Worm (Caenorhabditis elegans): ENCODE results near the gene cif-1.
A peak's percentile ranks its signal among the peaks of the same experiment; 100 is the strongest.

The cif-1 gene

ce11 chrIV:4705182-4705581 is 5.4 kb downstream of the cif-1 start:
- TF ChIP-seq mdl-1 (tag; optimal IDR thresholded peaks at IDR 0.05) (peak in 1 of 2 experiments; percentile 56), spr-1 (tag; optimal IDR thresholded peaks at IDR 0.05) (no peak), hmg-1.1 (GFP tag; IDR thresholded peaks at IDR 0.05) (peak; percentile 82), ceh-20 (GFP tag; IDR thresholded peaks at IDR 0.05) (peak; percentile 17; the same call in 1 of the 2 replicates), lir-3 (tag; optimal IDR thresholded peaks at IDR 0.05) (no peak), F44E2.7 (GFP tag; IDR thresholded peaks at IDR 0.05) (no peak), jun-1 (tag; optimal IDR thresholded peaks at IDR 0.05) (no peak), ama-1 (optimal IDR thresholded peaks at IDR 0.05) (peak; percentile 24), mep-1 (tag; optimal IDR thresholded peaks at IDR 0.05) (peak; percentile 86), hlh-30 (tag; optimal IDR thresholded peaks at IDR 0.05; ENCODE audit: insufficient read depth) (peak; percentile 48), ZK337.2 (GFP tag; IDR thresholded peaks at IDR 0.05) (no peak), aha-1 (tag) (no peak), egl-43 (GFP tag; IDR thresholded peaks at IDR 0.05) (peak; percentile 52; the same call in 1 of the 2 replicates), nhr-11 (tag; optimal IDR thresholded peaks at IDR 0.05) (peak; percentile 62), vab-7 (GFP tag; IDR thresholded peaks at IDR 0.05) (no peak), F37D6.2 (tag; optimal IDR thresholded peaks at IDR 0.05) (peak; percentile 35), nhr-77 (tag; optimal IDR thresholded peaks at IDR 0.05) (peak; percentile 43), D1046.2 (GFP tag; IDR thresholded peaks at IDR 0.05) (0 out of 2 replicates have a peak, but pooled peaks have one; percentile 33), nhr-28 (tag; optimal IDR thresholded peaks at IDR 0.05) (peak; percentile 86), dmd-9 (GFP tag; IDR thresholded peaks at IDR 0.05) (0 out of 2 replicates have a peak, but pooled peaks have one; percentile 37), hif-1 (tag; optimal IDR thresholded peaks at IDR 0.05) (peak in 1 of 2 experiments; percentile 42), F49E8.2 (tag; optimal IDR thresholded peaks at IDR 0.05; ENCODE audit: borderline replicate concordance) (no peak), php-3 (GFP tag; IDR thresholded peaks at IDR 0.05) (no peak), set-16 (GFP tag; IDR thresholded peaks at IDR 0.05) (peak; percentile 73), sdz-12 (GFP tag; optimal IDR thresholded peaks at IDR 0.05) (no peak), mxl-3 (GFP tag; optimal IDR thresholded peaks at IDR 0.05) (peak; percentile 90), unc-130 (GFP tag; optimal IDR thresholded peaks at IDR 0.05) (no peak), lin-38 (GFP tag; IDR thresholded peaks at IDR 0.05) (peak; percentile 67), nhr-6 (tag; optimal IDR thresholded peaks at IDR 0.05) (peak; percentile 50), pha-4 (GFP tag; IDR thresholded peaks at IDR 0.05) (0 out of 2 replicates have a peak, but pooled peaks have one; percentile 15), pha-4 (tag; optimal IDR thresholded peaks at IDR 0.05) (no peak), spr-3 (GFP tag; optimal IDR thresholded peaks at IDR 0.05) (no peak), lin-13 (GFP tag; optimal IDR thresholded peaks at IDR 0.05) (peak; percentile 68), nhr-42 (GFP tag; IDR thresholded peaks at IDR 0.05) (0 out of 2 replicates have a peak, but pooled peaks have one; percentile 48), nhr-25 (tag; optimal IDR thresholded peaks at IDR 0.05; ENCODE audit: borderline replicate concordance, insufficient read depth) (peak; percentile 42), tra-1 (GFP tag; IDR thresholded peaks at IDR 0.05) (no peak), ceh-44 (GFP tag; IDR thresholded peaks at IDR 0.05) (no peak), arid-1 (GFP tag; conservative IDR thresholded peaks at IDR 0.05) (peak; percentile 43; the same call in 1 of the 2 replicates), nhr-41 (GFP tag; IDR thresholded peaks at IDR 0.05) (no peak), daf-16 (GFP tag; optimal IDR thresholded peaks at IDR 0.05) (no peak), daf-16 (tag; optimal IDR thresholded peaks at IDR 0.05) (peak; percentile 42), hlh-11 (tag; optimal IDR thresholded peaks at IDR 0.05) (peak; percentile 90), rbr-2 (tag; optimal IDR thresholded peaks at IDR 0.05) (peak; percentile 56), pqm-1 (tag; optimal IDR thresholded peaks at IDR 0.05) (peak; percentile 35), ctbp-1 (GFP tag; IDR thresholded peaks at IDR 0.05) (peak; percentile 62; the same call in 1 of the 2 replicates), mes-2 (tag; optimal IDR thresholded peaks at IDR 0.05; ENCODE audit: poor library complexity, severe bottlenecking) (peak; percentile 77), dmd-6 (GFP tag; IDR thresholded peaks at IDR 0.05) (peak; percentile 70; the same call in 1 of the 2 replicates), dpl-1 (GFP tag; optimal IDR thresholded peaks at IDR 0.05) (peak; percentile 22), dve-1 (tag; optimal IDR thresholded peaks at IDR 0.05; ENCODE audit: insufficient read depth) (peak; percentile 59), T20F7.1 (GFP tag; optimal IDR thresholded peaks at IDR 0.05) (no peak)
